Worm (Caenorhabditis elegans) whole organism, young adult: Measurements from ENCODE around the gene nhr-282.
"Not testable (repeated sequence)": the region's sequence is repeated elsewhere in the genome, so short reads cannot be mapped to it uniquely, and the experiment has no call there.

Experiments
- C17E4.6 ChIP-seq: fragments of 200-800 bp; sonication (Bioruptor generic); IDR thresholded peaks from 2 replicates; pipeline ENCODE4 v1.3.6; 2022; ENCODE audit warnings: missing genetic modification reagents, missing genetic modification characterization, missing compliant biosample characterization
- D2030.7 ChIP-seq: fragments of 200-800 bp; sonication (Bioruptor generic); IDR thresholded peaks from 2 replicates; pipeline ENCODE4 v1.3.6; 2022; ENCODE audit warnings: missing genetic modification reagents, missing genetic modification characterization, missing compliant biosample characterization
- F37B4.10 ChIP-seq: fragments of 200-800 bp; sonication (Bioruptor generic); IDR thresholded peaks from 2 replicates; pipeline ENCODE4 v1.3.6; 2022; ENCODE audit warnings: missing genetic modification characterization, missing compliant biosample characterization
- F39B2.1 ChIP-seq: fragments of 200-800 bp; sonication (Bioruptor generic); IDR thresholded peaks from 2 replicates; pipeline ENCODE4 v1.3.6; 2022; ENCODE audit warnings: missing genetic modification reagents, missing genetic modification characterization, missing compliant biosample characterization
- T07F8.4 ChIP-seq: sonication (generic microtip); optimal IDR thresholded peaks from 2 replicates; lab custom pipeline; 2016; ENCODE audit warnings: mild to moderate bottlenecking, missing genetic modification characterization, moderate library complexity, missing compliant biosample characterization
- Y56A3A.18 ChIP-seq: fragments of 200-800 bp; sonication (Bioruptor generic); IDR thresholded peaks from 2 replicates; pipeline ENCODE4 v1.3.6; 2022; ENCODE audit warnings: missing genetic modification reagents, missing genetic modification characterization, missing compliant biosample characterization
- Y79H2A.3 ChIP-seq: fragments of 200-800 bp; sonication (Bioruptor generic); conservative IDR thresholded peaks from 2 replicates; pipeline ENCODE4 v1.3.6; 2022; ENCODE audit warnings: missing genetic modification reagents, missing genetic modification characterization, missing compliant biosample characterization
- ccch-3 ChIP-seq: fragments of 200-800 bp; sonication (Bioruptor generic); optimal IDR thresholded peaks from 2 replicates; lab custom pipeline; 2018; ENCODE audit warnings: mild to moderate bottlenecking, missing genetic modification characterization, missing compliant biosample characterization
- cebp-1 ChIP-seq, 2 experiments: fragments of 200-800 bp in 1 of 2; sonication (Bioruptor generic) in 1 of 2; sonication (generic microtip) in 1 of 2; IDR thresholded peaks in 1 of 2; optimal IDR thresholded peaks in 1 of 2; 2 replicates each; pipeline versions ENCODE4 v1.3.6 to Lab custom; 2017 to 2022; ENCODE audit warnings: missing compliant biosample characterization in 2 of 2, missing genetic modification characterization in 2 of 2, mild to moderate bottlenecking in 1 of 2, missing genetic modification reagents in 1 of 2, moderate library complexity in 1 of 2
- dox-1 ChIP-seq: fragments of 200-800 bp; sonication (Bioruptor generic); IDR thresholded peaks from 2 replicates; pipeline ENCODE4 v1.3.6; 2022; ENCODE audit warnings: missing genetic modification reagents, missing genetic modification characterization, missing compliant biosample characterization
- efl-1 ChIP-seq: fragments of 150-350 bp; optimal IDR thresholded peaks from 2 replicates; lab custom pipeline; 2014; ENCODE audit warnings: missing biosample characterization, missing genetic modification reagents, missing genetic modification characterization
- ekl-4 ChIP-seq: fragments of 200-800 bp; sonication (Bioruptor generic); IDR thresholded peaks from 2 replicates; pipeline ENCODE4 v1.3.6; 2022; ENCODE audit warnings: missing genetic modification reagents, missing genetic modification characterization, missing compliant biosample characterization
- hlh-12 ChIP-seq: sonication (generic microtip); optimal IDR thresholded peaks from 2 replicates; lab custom pipeline; 2016; ENCODE audit warnings: missing genetic modification characterization, missing compliant biosample characterization
- hlh-26 ChIP-seq: fragments of 200-800 bp; sonication (Bioruptor generic); conservative IDR thresholded peaks from 2 replicates; pipeline ENCODE4 v1.3.6; 2022; ENCODE audit warnings: missing genetic modification reagents, missing genetic modification characterization, missing compliant biosample characterization
- hrde-1 ChIP-seq: sonication (generic microtip); optimal IDR thresholded peaks from 2 replicates; lab custom pipeline; 2016; ENCODE audit warnings: missing genetic modification characterization, mild to moderate bottlenecking, missing compliant biosample characterization, moderate library complexity, missing genotype, missing genetic modification reagents, borderline replicate concordance
- lin-35 ChIP-seq, 3 experiments: fragments of 150-350 bp in 2 of 3; sonication (generic microtip) in 1 of 3; optimal IDR thresholded peaks; 2 replicates each; lab custom pipeline; 2014 to 2018; ENCODE audit warnings: missing biosample characterization in 3 of 3, missing genetic modification characterization in 3 of 3, missing genetic modification reagents in 3 of 3
- lir-1 ChIP-seq: fragments of 200-800 bp; sonication (Bioruptor generic); conservative IDR thresholded peaks from 2 replicates; pipeline ENCODE4 v1.3.6; 2022; ENCODE audit warnings: missing genetic modification reagents, missing genetic modification characterization, missing compliant biosample characterization
- lsy-27 ChIP-seq: sonication (generic microtip); optimal IDR thresholded peaks from 2 replicates; lab custom pipeline; 2017; ENCODE audit warnings: missing genetic modification characterization, mild to moderate bottlenecking, missing compliant biosample characterization, antibody characterized with exemption, missing genotype, borderline replicate concordance; ENCODE audit not compliant: insufficient read depth
- madf-6 ChIP-seq: fragments of 200-800 bp; sonication (Bioruptor generic); IDR thresholded peaks from 2 replicates; pipeline ENCODE4 v1.3.6; 2022; ENCODE audit warnings: missing genetic modification reagents, missing genetic modification characterization, missing compliant biosample characterization
- mcd-1 ChIP-seq: fragments of 200-800 bp; sonication (Bioruptor generic); IDR thresholded peaks from 2 replicates; pipeline ENCODE4 v1.3.6; 2022; ENCODE audit warnings: missing genetic modification reagents, missing genetic modification characterization, missing compliant biosample characterization
- mes-4 ChIP-seq: sonication (generic microtip); optimal IDR thresholded peaks from 2 replicates; lab custom pipeline; 2016; ENCODE audit warnings: missing genotype, missing genetic modification characterization, missing compliant biosample characterization
- nfya-1 ChIP-seq: sonication (generic microtip); optimal IDR thresholded peaks from 2 replicates; lab custom pipeline; 2017; ENCODE audit warnings: antibody characterized with exemption, missing compliant biosample characterization, missing genetic modification characterization, borderline replicate concordance; ENCODE audit not compliant: insufficient read depth
- nhr-80 ChIP-seq: sonication (generic microtip); optimal IDR thresholded peaks from 2 replicates; lab custom pipeline; 2016; ENCODE audit warnings: missing genetic modification characterization, missing compliant biosample characterization
- rcor-1 ChIP-seq: fragments of 200-800 bp; sonication (Bioruptor generic); IDR thresholded peaks from 2 replicates; pipeline ENCODE4 v1.3.6; 2022; ENCODE audit warnings: missing genetic modification reagents, missing genetic modification characterization, missing compliant biosample characterization
- rpc-1 ChIP-seq, 2 experiments: fragments of 150-350 bp in 1 of 2; sonication (generic microtip) in 1 of 2; optimal IDR thresholded peaks; 2 replicates each; lab custom pipeline; 2014 to 2018; ENCODE audit warnings: missing biosample characterization in 1 of 2, missing genetic modification characterization in 1 of 2, missing genetic modification reagents in 1 of 2, missing genotype in 1 of 2
- snpc-1.1 ChIP-seq: sonication (generic microtip); optimal IDR thresholded peaks from 2 replicates; lab custom pipeline; 2017; ENCODE audit warnings: missing genetic modification characterization, mild to moderate bottlenecking, missing compliant biosample characterization, antibody characterized with exemption, moderate library complexity, missing genotype, missing genetic modification reagents; ENCODE audit not compliant: insufficient read depth
- tbx-9 ChIP-seq: sonication (generic microtip); optimal IDR thresholded peaks from 2 replicates; lab custom pipeline; 2016; ENCODE audit warnings: borderline replicate concordance, missing genetic modification characterization, inconsistent platforms, missing compliant biosample characterization
- tlf-1 ChIP-seq: fragments of 200-800 bp; sonication (Bioruptor generic); optimal IDR thresholded peaks from 2 replicates; lab custom pipeline; 2018; ENCODE audit warnings: mild to moderate bottlenecking, missing genetic modification characterization, missing compliant biosample characterization
- unc-62 ChIP-seq: fragments of 150-350 bp; optimal IDR thresholded peaks from 2 replicates; lab custom pipeline; 2014; ENCODE audit warnings: missing biosample characterization, missing genetic modification reagents, missing genetic modification characterization
- xnd-1 ChIP-seq: sonication (generic microtip); optimal IDR thresholded peaks from 2 replicates; lab custom pipeline; 2016; ENCODE audit warnings: missing genotype, missing genetic modification reagents, missing genetic modification characterization, missing compliant biosample characterization

nhr-282 gene

DNA sequence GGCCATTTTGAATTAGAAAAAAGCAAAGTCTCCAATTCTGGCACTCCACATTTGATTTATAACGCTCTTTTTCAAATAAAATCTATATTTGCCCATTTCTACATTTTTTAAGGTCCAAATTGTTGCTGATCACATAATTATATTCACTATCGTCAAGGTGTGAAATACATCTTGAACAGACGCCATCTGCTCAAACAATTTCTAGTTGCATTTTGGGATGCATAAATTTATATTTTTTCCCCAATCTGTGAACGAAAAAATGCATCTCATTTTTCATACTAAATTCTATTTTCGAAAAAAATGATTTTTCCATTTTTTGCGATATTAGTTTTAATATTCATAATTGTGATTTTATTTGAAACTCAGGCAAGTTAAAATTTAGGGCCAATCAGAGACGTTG lies 18.8 kb upstream of the nhr-282 start, which contains the start of gene T26E4.7:
Gene T26E4.7, plus strand, starts transcription at position 301 of the 400 bp plus-strand sequence.
- no peak for TF ChIP-seq F39B2.1 (GFP tag; lab: Robert Waterston, UW)
- TF ChIP-seq lsy-27: no peak
- TF ChIP-seq ekl-4 (GFP tag; lab: Robert Waterston, UW): no peak
- TF ChIP-seq ccch-3 (GFP tag; lab: Kevin White, UChicago): no peak
- TF ChIP-seq Y56A3A.18 (GFP tag; lab: Robert Waterston, UW): no peak
- no peak for TF ChIP-seq mes-4
- TF ChIP-seq T07F8.4: no peak
- TF ChIP-seq snpc-1.1 (tag; lab: Kevin White, UChicago): no peak
- TF ChIP-seq nhr-80: no peak
- TF ChIP-seq cebp-1 (GFP tag; IDR thresholded peaks at IDR 0.05; lab: Robert Waterston, UW): no peak
- no peak for TF ChIP-seq cebp-1 (tag; optimal IDR thresholded peaks at IDR 0.05; lab: Kevin White, UChicago)
- no peak for TF ChIP-seq rpc-1 (optimal IDR thresholded peaks at IDR 0.05; lab: Kevin White, UChicago)
- no peak for TF ChIP-seq rpc-1 (tag; optimal IDR thresholded peaks at IDR 0.05; lab: Kevin White, UChicago)
- TF ChIP-seq lir-1 (GFP tag; lab: Robert Waterston, UW): no peak
- no peak for TF ChIP-seq D2030.7 (GFP tag; lab: Robert Waterston, UW)
- TF ChIP-seq C17E4.6 (GFP tag; lab: Robert Waterston, UW): no peak
- no peak for TF ChIP-seq madf-6 (GFP tag; lab: Robert Waterston, UW)

DNA sequence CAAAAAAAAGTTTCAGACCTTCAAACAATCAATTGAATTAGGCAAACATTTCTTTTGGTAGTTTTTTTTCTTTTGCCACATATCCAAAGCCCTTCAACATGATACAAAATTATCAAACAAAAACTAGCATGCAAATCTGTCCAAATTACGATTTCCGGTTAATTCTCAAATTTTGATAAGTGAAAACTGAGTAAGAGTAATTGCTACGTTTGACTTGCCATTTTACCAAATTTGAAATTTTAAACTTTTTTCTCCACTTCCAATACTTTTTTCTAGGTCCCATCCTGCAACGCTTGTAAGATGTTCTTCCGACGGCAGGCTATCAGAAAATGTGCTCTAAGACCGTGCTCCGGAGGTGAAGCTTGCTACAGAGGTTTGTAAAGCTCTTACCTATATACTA lies 16.0 kb upstream of the nhr-282 start, which contains the start of gene nhr-223:
Gene nhr-223, plus strand, starts transcription at position 301 of the 400 bp plus-strand sequence.
- no peak for TF ChIP-seq mcd-1
- TF ChIP-seq tbx-9: no peak
- no peak for TF ChIP-seq rcor-1 (GFP tag; lab: Robert Waterston, UW)

DNA sequence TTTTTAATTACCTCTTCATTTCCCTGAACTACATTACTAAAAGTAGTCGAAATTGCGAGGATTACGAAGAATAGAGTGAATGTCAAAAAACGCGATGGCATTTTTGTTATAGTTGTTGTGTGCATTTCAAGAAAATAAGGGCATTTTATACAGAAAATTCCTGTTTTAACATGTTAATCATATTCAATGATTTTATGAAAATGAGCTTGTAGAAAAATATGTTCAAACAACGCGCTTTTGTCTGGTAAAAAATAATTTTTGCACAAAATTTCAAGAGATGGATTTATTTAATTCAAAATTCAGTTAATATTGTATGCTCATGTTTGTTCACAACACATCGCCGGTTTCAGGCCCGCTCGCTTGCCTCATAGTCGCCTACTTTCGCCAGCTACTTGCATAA lies 14.0 kb upstream of the nhr-282 start, which contains the start of gene T26E4.10:
Gene T26E4.10, minus strand, starts transcription at position 101 of the 400 bp plus-strand sequence.
- TF ChIP-seq hlh-26 (GFP tag; lab: Robert Waterston, UW) (no peak), tlf-1 (GFP tag; lab: Kevin White, UChicago) (no peak), tbx-9 (no peak), madf-6 (GFP tag; lab: Robert Waterston, UW) (no peak), dox-1 (GFP tag; lab: Robert Waterston, UW) (no peak), lin-35 (GFP tag; optimal IDR thresholded peaks at IDR 0.05; lab: Kevin White, UChicago) (no peak), Y79H2A.3 (GFP tag; lab: Robert Waterston, UW) (no peak), unc-62 (GFP tag; lab: Kevin White, UChicago) (no peak), hlh-12 (tag; lab: Kevin White, UChicago) (no peak)

DNA sequence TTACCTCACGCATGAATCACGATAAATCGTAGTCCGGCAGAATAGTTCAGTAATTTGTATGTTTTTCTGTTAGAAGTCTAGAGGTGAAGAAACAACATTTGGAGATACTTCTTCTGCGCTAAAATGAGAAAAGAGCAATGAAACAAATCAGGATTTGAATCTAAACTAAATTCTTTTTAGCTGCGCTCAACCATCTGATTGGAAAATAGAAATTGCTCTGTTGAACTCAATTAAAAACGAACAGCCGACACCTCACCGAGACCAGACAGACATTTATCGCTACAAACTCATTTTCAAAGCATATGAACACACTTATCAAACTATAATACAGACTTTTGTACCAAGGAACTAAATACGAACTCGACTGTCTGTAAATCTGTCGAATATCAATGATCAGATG lies 9.5 kb upstream of the nhr-282 start, which contains the start of gene T26E4.9:
Gene T26E4.9, minus strand, starts transcription at position 101 of the 400 bp plus-strand sequence.
- TF ChIP-seq efl-1 (GFP tag; lab: Kevin White, UChicago); F37B4.10; T07F8.4: not testable (repeated sequence)

DNA sequence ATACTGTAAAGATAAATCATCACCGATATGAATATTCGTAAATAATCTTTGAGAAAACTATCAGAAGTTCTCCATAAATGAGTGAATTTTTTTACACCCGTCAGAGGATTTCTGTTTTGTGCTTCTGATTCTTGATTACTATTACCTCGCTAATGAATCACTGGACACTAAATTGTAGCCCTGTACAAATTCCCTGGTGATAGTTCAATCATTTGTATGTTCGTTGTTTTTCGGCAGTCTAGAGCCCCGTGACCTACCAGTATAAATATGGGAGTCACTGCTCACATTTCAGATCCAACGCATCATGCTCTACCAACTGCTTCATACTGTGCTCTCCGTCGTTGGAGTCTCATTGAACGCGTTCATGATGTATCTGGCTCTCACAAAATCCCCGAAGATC lies 9.0 kb upstream of the nhr-282 start, which contains the start of gene srd-27:
Gene srd-27, plus strand, starts transcription at position 301 of the 400 bp plus-strand sequence.
- not testable (repeated sequence) for TF ChIP-seq xnd-1 (tag; lab: Kevin White, UChicago); nfya-1; hrde-1 (tag; lab: Kevin White, UChicago)
